Worm (Caenorhabditis elegans): ENCODE measurements around the gene egas-4.

The egas-4 gene

DNA sequence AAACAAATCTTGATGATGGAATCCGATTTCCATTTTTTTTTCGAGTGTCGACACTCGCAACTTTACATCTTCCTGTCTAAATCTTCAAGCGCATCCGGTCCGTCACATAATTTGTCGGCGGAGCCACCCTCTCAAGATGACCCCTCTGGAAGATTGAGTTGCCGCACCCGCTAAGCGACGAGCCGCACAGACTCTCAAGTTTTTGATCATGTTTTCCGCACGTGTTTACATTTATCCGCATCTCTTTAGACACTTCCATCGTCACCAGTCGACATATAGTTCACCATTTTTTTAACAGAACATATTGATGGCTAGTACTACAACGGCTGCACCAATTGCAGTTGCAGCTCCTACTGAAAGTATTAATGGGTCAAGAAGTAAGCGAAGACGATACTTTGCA lies 6.2 kb downstream of the egas-4 start, which contains the start of gene F55G1.1:
Gene F55G1.1 (plus strand): TSS at position 301 of the 400 bp plus-strand sequence.
- no peak for TF ChIP-seq nhr-90 (tag; optimal IDR thresholded peaks at IDR 0.05; ENCODE audit: poor library complexity)
- no peak for TF ChIP-seq nhr-47 (tag; optimal IDR thresholded peaks at IDR 0.05)
- TF ChIP-seq elt-3 (tag; optimal IDR thresholded peaks at IDR 0.05), result no peak
- TF ChIP-seq ceh-8 (GFP tag; optimal IDR thresholded peaks at IDR 0.05), result no peak
- no peak for TF ChIP-seq elt-2 (tag; optimal IDR thresholded peaks at IDR 0.05)
- TF ChIP-seq mab-9 (GFP tag; IDR thresholded peaks at IDR 0.05), result no peak
- TF ChIP-seq snpc-4 (tag; optimal IDR thresholded peaks at IDR 0.05), result no peak
- TF ChIP-seq lin-39 (tag; optimal IDR thresholded peaks at IDR 0.05), result no peak

DNA sequence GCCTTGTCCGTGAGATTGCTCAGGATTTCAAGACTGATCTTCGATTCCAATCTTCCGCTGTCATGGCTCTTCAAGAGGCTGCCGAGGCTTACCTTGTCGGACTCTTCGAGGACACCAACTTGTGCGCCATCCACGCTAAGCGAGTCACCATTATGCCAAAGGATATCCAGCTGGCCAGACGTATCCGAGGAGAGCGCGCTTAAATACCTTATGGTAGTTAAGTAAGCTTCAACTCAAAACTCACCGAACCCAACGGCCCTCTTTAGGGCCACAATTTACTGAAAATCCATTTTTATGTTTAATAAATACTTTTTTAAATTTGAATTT lies 9.2 kb downstream of the egas-4 start:
- no peak for TF ChIP-seq lin-39 (tag; optimal IDR thresholded peaks at IDR 0.05)
- TF ChIP-seq sptf-1 (tag; optimal IDR thresholded peaks at IDR 0.05), result no peak
- TF ChIP-seq Y116A8C.19 (tag; optimal IDR thresholded peaks at IDR 0.05; ENCODE audit: borderline replicate concordance), result no peak
- TF ChIP-seq F16B12.6 (tag; optimal IDR thresholded peaks at IDR 0.05), result no peak
- TF ChIP-seq mdl-1 (tag; optimal IDR thresholded peaks at IDR 0.05), result no peak
- no peak for TF ChIP-seq unc-86 (tag; optimal IDR thresholded peaks at IDR 0.05)
- TF ChIP-seq ama-1 (optimal IDR thresholded peaks at IDR 0.05), result no peak
- no peak for TF ChIP-seq nhr-237 (tag; optimal IDR thresholded peaks at IDR 0.05)
- TF ChIP-seq fkh-8 (tag; optimal IDR thresholded peaks at IDR 0.05), result no peak
- TF ChIP-seq dpl-1 (GFP tag; optimal IDR thresholded peaks at IDR 0.05), result no peak
- no peak for TF ChIP-seq isw-1 (GFP tag; IDR thresholded peaks at IDR 0.05)
- no peak for TF ChIP-seq mef-2 (tag; optimal IDR thresholded peaks at IDR 0.05)
- no peak for TF ChIP-seq vab-15 (tag; optimal IDR thresholded peaks at IDR 0.05)
- TF ChIP-seq ceh-82 (tag; optimal IDR thresholded peaks at IDR 0.05), result no peak
- TF ChIP-seq egl-13 (tag; optimal IDR thresholded peaks at IDR 0.05), result no peak
- no peak for TF ChIP-seq ceh-63 (GFP tag; optimal IDR thresholded peaks at IDR 0.05)

DNA sequence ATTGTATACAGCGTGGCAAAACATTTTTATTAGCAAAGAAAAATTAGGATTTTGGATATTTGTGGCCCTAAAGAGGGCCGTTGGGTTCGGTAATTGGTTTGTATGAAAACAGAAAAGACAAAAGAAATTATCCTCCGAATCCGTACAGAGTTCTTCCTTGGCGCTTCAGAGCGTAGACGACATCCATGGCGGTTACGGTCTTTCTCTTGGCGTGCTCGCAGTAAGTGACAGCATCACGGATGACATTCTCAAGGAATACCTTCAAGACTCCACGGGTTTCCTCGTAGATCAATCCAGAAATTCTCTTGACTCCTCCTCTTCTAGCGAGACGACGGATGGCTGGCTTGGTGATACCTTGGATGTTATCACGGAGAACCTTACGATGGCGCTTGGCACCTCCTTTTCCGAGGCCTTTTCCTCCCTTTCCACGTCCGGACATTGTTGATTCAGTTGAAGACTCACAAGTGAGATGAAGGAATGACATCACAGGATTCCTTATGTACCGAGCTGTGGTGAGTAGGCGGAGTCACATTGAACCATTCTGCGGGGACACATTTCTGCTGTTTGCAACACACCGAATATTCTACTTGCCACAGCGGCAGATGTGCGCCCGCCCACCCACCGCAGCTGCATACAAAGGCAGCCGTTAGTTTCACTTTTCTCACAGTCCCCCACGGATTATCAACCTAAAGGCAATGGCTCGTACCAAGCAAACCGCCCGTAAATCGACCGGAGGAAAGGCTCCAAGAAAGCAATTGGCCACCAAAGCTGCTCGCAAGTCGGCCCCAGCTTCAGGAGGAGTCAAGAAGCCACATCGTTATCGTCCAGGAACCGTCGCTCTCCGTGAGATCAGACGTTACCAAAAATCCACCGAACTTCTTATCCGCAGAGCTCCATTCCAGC lies 9.8 kb downstream of the egas-4 start, which contains the start of the genes his-60 and his-59:
Gene his-60 (minus strand): TSS at position 439 of the 903 bp plus-strand sequence.
Gene his-59 (plus strand): TSS at position 696 of the 903 bp plus-strand sequence.
- peak in 1 of 2 experiments; percentile 93 for TF ChIP-seq ztf-11 (tag; optimal IDR thresholded peaks at IDR 0.05)
- TF ChIP-seq nhr-19 (GFP tag; conservative IDR thresholded peaks at IDR 0.05), result peak; percentile 41
- no peak for TF ChIP-seq lin-13 (GFP tag; optimal IDR thresholded peaks at IDR 0.05)
- peak; percentile 47 for TF ChIP-seq tbx-2 (tag; optimal IDR thresholded peaks at IDR 0.05)
- TF ChIP-seq lin-14 (GFP tag; optimal IDR thresholded peaks at IDR 0.05), result peak; percentile 67
- peak; percentile 7; the same call in 1 of the 2 replicates for TF ChIP-seq isw-1 (GFP tag; IDR thresholded peaks at IDR 0.05)
- peak; percentile 63 for TF ChIP-seq nhr-90 (tag; optimal IDR thresholded peaks at IDR 0.05; ENCODE audit: poor library complexity)
- TF ChIP-seq pqm-1 (tag; optimal IDR thresholded peaks at IDR 0.05), result no peak
- no peak for TF ChIP-seq zip-4 (GFP tag; optimal IDR thresholded peaks at IDR 0.05)
- TF ChIP-seq snu-23 (GFP tag; optimal IDR thresholded peaks at IDR 0.05), result peak; percentile 55
- no peak for TF ChIP-seq sptf-1 (tag; optimal IDR thresholded peaks at IDR 0.05)
- peak; percentile 58 for TF ChIP-seq mep-1 (tag; optimal IDR thresholded peaks at IDR 0.05)
- peak; percentile 57 for TF ChIP-seq nhr-71 (tag; optimal IDR thresholded peaks at IDR 0.05)
- 0 out of 2 replicates have a peak, but pooled peaks have one; percentile 14 for TF ChIP-seq ceh-88 (GFP tag; IDR thresholded peaks at IDR 0.05)
- TF ChIP-seq xbp-1 (tag; optimal IDR thresholded peaks at IDR 0.05), result peak; percentile 19
- peak; percentile 70 for TF ChIP-seq efl-3 (GFP tag; optimal IDR thresholded peaks at IDR 0.05)
- peak; percentile 68 for TF ChIP-seq swsn-7 (tag; optimal IDR thresholded peaks at IDR 0.05)
- TF ChIP-seq elt-2 (tag; optimal IDR thresholded peaks at IDR 0.05), result no peak
- TF ChIP-seq C04F5.9 (tag; optimal IDR thresholded peaks at IDR 0.05), result no peak
- no peak for TF ChIP-seq mdl-1 (tag; optimal IDR thresholded peaks at IDR 0.05)
- peak; percentile 47; the same call in 1 of the 2 replicates for TF ChIP-seq grh-1 (GFP tag; IDR thresholded peaks at IDR 0.05)
- peak; percentile 8 to 28 for TF ChIP-seq efl-1 (optimal IDR thresholded peaks at IDR 0.05)
- TF ChIP-seq efl-1 (GFP tag; optimal IDR thresholded peaks at IDR 0.05 in 1 of 2), result no peak
- TF ChIP-seq nhr-20 (tag; optimal IDR thresholded peaks at IDR 0.05), result peak; percentile 43
- peak; percentile 36 for TF ChIP-seq C16A3.4 (tag; optimal IDR thresholded peaks at IDR 0.05)
- peak; percentile 58 for TF ChIP-seq unc-86 (tag; optimal IDR thresholded peaks at IDR 0.05)
- no peak for TF ChIP-seq elt-3 (tag; optimal IDR thresholded peaks at IDR 0.05)
- peak; percentile 36 for TF ChIP-seq lin-39 (tag; optimal IDR thresholded peaks at IDR 0.05)
- peak; percentile 79 for TF ChIP-seq nhr-85 (tag)
- TF ChIP-seq lin-15B (tag; optimal IDR thresholded peaks at IDR 0.05), result no peak
- no peak for TF ChIP-seq unc-98 (GFP tag; IDR thresholded peaks at IDR 0.05)
- TF ChIP-seq C34B4.2 (tag; optimal IDR thresholded peaks at IDR 0.05), result no peak
